Worm (Caenorhabditis elegans) whole organism, L1 larva: Measurements from ENCODE around the gene cul-4.

Source experiments
- aha-1 ChIP-seq: fragments of 150-350 bp; optimal IDR thresholded peaks from 2 replicates; lab custom pipeline; 2014; ENCODE audit warnings: missing biosample characterization, missing genetic modification characterization
- ceh-63 ChIP-seq: fragments of 200-800 bp; sonication (Bioruptor generic); optimal IDR thresholded peaks from 2 replicates; lab custom pipeline; 2018; ENCODE audit warnings: mild to moderate bottlenecking, missing genetic modification characterization, missing compliant biosample characterization
- ceh-8 ChIP-seq: fragments of 200-800 bp; sonication (Bioruptor generic); optimal IDR thresholded peaks from 2 replicates; lab custom pipeline; 2018; ENCODE audit warnings: mild to moderate bottlenecking, missing genetic modification characterization, moderate library complexity, missing compliant biosample characterization
- ceh-82 ChIP-seq, 3 experiments: fragments of 150-350 bp in 1 of 3; sonication (generic microtip) in 2 of 3; optimal IDR thresholded peaks; 2 replicates each; lab custom pipeline; 2014 to 2017; ENCODE audit warnings: missing biosample characterization in 3 of 3, missing genetic modification characterization in 3 of 3
- ceh-88 ChIP-seq: fragments of 200-800 bp; sonication (Bioruptor generic); IDR thresholded peaks from 2 replicates; pipeline ENCODE4 v1.3.6; 2022; ENCODE audit warnings: missing genetic modification characterization, missing compliant biosample characterization
- ces-1 ChIP-seq: fragments of 150-350 bp; optimal IDR thresholded peaks from 2 replicates; lab custom pipeline; 2014; ENCODE audit warnings: missing biosample characterization, missing genetic modification reagents, missing genetic modification characterization
- dpl-1 ChIP-seq, 3 experiments: fragments of 150-350 bp in 2 of 3; sonication (generic microtip) in 1 of 3; optimal IDR thresholded peaks; 2 replicates each; lab custom pipeline; 2014 to 2017; ENCODE audit warnings: missing biosample characterization in 3 of 3, missing genetic modification characterization in 3 of 3, missing genetic modification reagents in 3 of 3
- dsc-1 ChIP-seq: sonication (generic microtip); optimal IDR thresholded peaks from 2 replicates; lab custom pipeline; 2016; ENCODE audit warnings: mild to moderate bottlenecking, missing genetic modification characterization, missing compliant biosample characterization
- efl-1 ChIP-seq, 4 experiments: fragments of 150-350 bp; optimal IDR thresholded peaks in 3 of 4; peaks in 1 of 4; 1 replicate in 1 of 4; 2 replicates in 3 of 4; lab custom pipeline; 2014; ENCODE audit warnings: missing biosample characterization in 2 of 4, missing genetic modification characterization in 2 of 4, missing genetic modification reagents in 2 of 4
- efl-3 ChIP-seq: fragments of 200-800 bp; sonication (Bioruptor generic); optimal IDR thresholded peaks from 2 replicates; lab custom pipeline; 2018; ENCODE audit warnings: mild to moderate bottlenecking, missing genetic modification characterization, missing compliant biosample characterization
- fkh-10 ChIP-seq: sonication (generic microtip); optimal IDR thresholded peaks from 2 replicates; lab custom pipeline; 2017; ENCODE audit warnings: missing biosample characterization, missing genetic modification reagents, missing genetic modification characterization
- fkh-8 ChIP-seq: sonication (generic microtip); optimal IDR thresholded peaks from 2 replicates; lab custom pipeline; 2016; ENCODE audit warnings: mild to moderate bottlenecking, missing genetic modification characterization, missing compliant biosample characterization
- fos-1 ChIP-seq: fragments of 150-350 bp; optimal IDR thresholded peaks from 2 replicates; lab custom pipeline; 2014; ENCODE audit warnings: missing biosample characterization, missing genetic modification characterization
- hlh-17 ChIP-seq: fragments of 200-800 bp; sonication (Bioruptor generic); optimal IDR thresholded peaks from 2 replicates; lab custom pipeline; 2018; ENCODE audit warnings: missing genetic modification characterization, mild to moderate bottlenecking, missing compliant biosample characterization, moderate library complexity, borderline replicate concordance
- hlh-4 ChIP-seq: sonication (generic microtip); optimal IDR thresholded peaks from 2 replicates; lab custom pipeline; 2016; ENCODE audit warnings: mild to moderate bottlenecking, missing genetic modification characterization, missing compliant biosample characterization
- isw-1 ChIP-seq: fragments of 200-800 bp; sonication (Bioruptor generic); IDR thresholded peaks from 2 replicates; pipeline ENCODE4 v1.3.6; 2022; ENCODE audit warnings: missing genetic modification characterization, missing compliant biosample characterization
- jun-1 ChIP-seq: fragments of 150-350 bp; optimal IDR thresholded peaks from 2 replicates; lab custom pipeline; 2014; ENCODE audit warnings: missing biosample characterization, missing genetic modification reagents, missing genetic modification characterization
- lin-13 ChIP-seq: fragments of 150-350 bp; optimal IDR thresholded peaks from 2 replicates; lab custom pipeline; 2014; ENCODE audit warnings: missing biosample characterization, missing genetic modification reagents, missing genetic modification characterization
- lin-14 ChIP-seq: fragments of 200-800 bp; sonication (Bioruptor generic); optimal IDR thresholded peaks from 2 replicates; lab custom pipeline; 2018; ENCODE audit warnings: mild to moderate bottlenecking, missing genetic modification characterization, moderate library complexity, missing compliant biosample characterization
- lin-15B ChIP-seq: fragments of 150-350 bp; sonication (generic microtip); optimal IDR thresholded peaks from 3 replicates; lab custom pipeline; 2014; ENCODE audit warnings: missing biosample characterization, missing genetic modification characterization
- lin-35 ChIP-seq, 2 experiments: fragments of 150-350 bp; optimal IDR thresholded peaks; 2 replicates each; lab custom pipeline; 2014; ENCODE audit warnings: missing biosample characterization in 2 of 2, missing genetic modification characterization in 2 of 2, missing genetic modification reagents in 2 of 2
- lsy-2 ChIP-seq, 2 experiments: fragments of 150-350 bp; optimal IDR thresholded peaks; 2 replicates each; lab custom pipeline; 2014; ENCODE audit warnings: missing biosample characterization in 2 of 2, missing genetic modification characterization in 2 of 2
- mab-9 ChIP-seq: fragments of 200-800 bp; sonication (Bioruptor generic); IDR thresholded peaks from 2 replicates; pipeline ENCODE4 v1.3.6; 2022; ENCODE audit warnings: missing genetic modification reagents, missing genetic modification characterization, missing compliant biosample characterization
- mef-2 ChIP-seq: fragments of 150-350 bp; optimal IDR thresholded peaks from 2 replicates; lab custom pipeline; 2014; ENCODE audit warnings: missing biosample characterization, missing genetic modification characterization
- mep-1 ChIP-seq: fragments of 150-350 bp; optimal IDR thresholded peaks from 2 replicates; lab custom pipeline; 2014; ENCODE audit warnings: missing biosample characterization, missing genetic modification characterization
- nhr-19 ChIP-seq: fragments of 200-800 bp; sonication (Bioruptor generic); conservative IDR thresholded peaks from 2 replicates; pipeline ENCODE4 v1.3.6; 2022; ENCODE audit warnings: missing genetic modification characterization, missing compliant biosample characterization
- nhr-237 ChIP-seq: fragments of 150-350 bp; optimal IDR thresholded peaks from 2 replicates; lab custom pipeline; 2014; ENCODE audit warnings: missing biosample characterization, missing genetic modification characterization
- nhr-47 ChIP-seq: sonication (generic microtip); optimal IDR thresholded peaks from 2 replicates; lab custom pipeline; 2016; ENCODE audit warnings: mild to moderate bottlenecking, missing genetic modification characterization, moderate library complexity, missing compliant biosample characterization
- nhr-71 ChIP-seq: sonication (generic microtip); optimal IDR thresholded peaks from 2 replicates; lab custom pipeline; 2016; ENCODE audit warnings: mild to moderate bottlenecking, missing genetic modification characterization, moderate library complexity, missing compliant biosample characterization
- nhr-76 ChIP-seq: sonication (generic microtip); optimal IDR thresholded peaks from 2 replicates; lab custom pipeline; 2017; ENCODE audit warnings: missing biosample characterization, missing genetic modification characterization
- nhr-77 ChIP-seq: fragments of 150-350 bp; optimal IDR thresholded peaks from 2 replicates; lab custom pipeline; 2014; ENCODE audit warnings: missing biosample characterization, missing genetic modification characterization
- nhr-84 ChIP-seq: sonication (generic microtip); optimal IDR thresholded peaks from 2 replicates; lab custom pipeline; 2017; ENCODE audit warnings: missing biosample characterization, missing genetic modification characterization
- nhr-85 ChIP-seq: sonication (generic microtip); peaks from one replicate; lab custom pipeline; 2016; ENCODE audit warnings: missing genetic modification characterization, inconsistent platforms, missing compliant biosample characterization
- pax-3 ChIP-seq: fragments of 200-800 bp; sonication (Bioruptor generic); optimal IDR thresholded peaks from 2 replicates; lab custom pipeline; 2018; ENCODE audit warnings: mild to moderate bottlenecking, missing genetic modification characterization, moderate library complexity, missing compliant biosample characterization
- pqm-1 ChIP-seq: sonication (generic microtip); optimal IDR thresholded peaks from 3 replicates; lab custom pipeline; 2017; ENCODE audit warnings: missing biosample characterization, missing genetic modification characterization
- rnt-1 ChIP-seq: sonication (generic microtip); optimal IDR thresholded peaks from 2 replicates; lab custom pipeline; 2016; ENCODE audit warnings: mild to moderate bottlenecking, missing genetic modification characterization, moderate library complexity, missing compliant biosample characterization
- sox-4 ChIP-seq: sonication (generic microtip); optimal IDR thresholded peaks from 2 replicates; lab custom pipeline; 2016; ENCODE audit warnings: missing genetic modification characterization, missing compliant biosample characterization
- swsn-7 ChIP-seq: sonication (generic microtip); optimal IDR thresholded peaks from 2 replicates; lab custom pipeline; 2016; ENCODE audit warnings: missing genetic modification characterization, missing compliant biosample characterization
- tbx-2 ChIP-seq: sonication (generic microtip); optimal IDR thresholded peaks from 2 replicates; lab custom pipeline; 2016; ENCODE audit warnings: missing genetic modification characterization, missing compliant biosample characterization
- tlp-1 ChIP-seq: fragments of 150-350 bp; optimal IDR thresholded peaks from 2 replicates; lab custom pipeline; 2014; ENCODE audit warnings: missing biosample characterization, missing genetic modification characterization
- unc-30 ChIP-seq: sonication (generic microtip); optimal IDR thresholded peaks from 2 replicates; lab custom pipeline; 2017; ENCODE audit warnings: missing biosample characterization, missing genetic modification characterization
- unc-86 ChIP-seq: sonication (generic microtip); optimal IDR thresholded peaks from 2 replicates; lab custom pipeline; 2016; ENCODE audit warnings: missing genetic modification characterization, missing compliant biosample characterization
- xbp-1 ChIP-seq: sonication (generic microtip); optimal IDR thresholded peaks from 2 replicates; lab custom pipeline; 2016; ENCODE audit warnings: missing genetic modification characterization, missing compliant biosample characterization
- zip-4 ChIP-seq: fragments of 200-800 bp; sonication (Bioruptor generic); optimal IDR thresholded peaks from 2 replicates; lab custom pipeline; 2018; ENCODE audit warnings: mild to moderate bottlenecking, missing genetic modification characterization, moderate library complexity, missing compliant biosample characterization
- ztf-11 ChIP-seq, 2 experiments: sonication (generic microtip); optimal IDR thresholded peaks; 2 replicates each; lab custom pipeline; 2016 to 2017; ENCODE audit warnings: missing genetic modification characterization in 2 of 2, missing biosample characterization in 1 of 2, missing compliant biosample characterization in 1 of 2
- ztf-4 ChIP-seq: fragments of 150-350 bp; optimal IDR thresholded peaks from 2 replicates; lab custom pipeline; 2014; ENCODE audit warnings: missing biosample characterization, missing genetic modification characterization

Gene cul-4

ce11 chrII:7323317-7323716 is 21.4 kb downstream of the cul-4 start (continued):
- no peak for TF ChIP-seq pax-3 (tag; lab: Kevin White, UChicago)
- peak; percentile 81 for TF ChIP-seq nhr-19 (GFP tag; lab: Robert Waterston, UW)
- TF ChIP-seq mef-2 (tag; lab: Kevin White, UChicago): peak; percentile 22
- TF ChIP-seq ztf-11 (tag; optimal IDR thresholded peaks at IDR 0.05; lab: Kevin White, UChicago): no peak
- no peak for TF ChIP-seq efl-3 (GFP tag; lab: Kevin White, UChicago)
- peak; percentile 14 for TF ChIP-seq nhr-85 (tag; lab: Kevin White, UChicago)

- TF ChIP-seq rnt-1 (tag; lab: Kevin White, UChicago) (peak; percentile 16), efl-1 (optimal IDR thresholded peaks at IDR 0.05; lab: Kevin White, UChicago) (no peak), efl-1 (GFP tag; optimal IDR thresholded peaks at IDR 0.05 in 1 of 2; lab: Kevin White, UChicago) (peak in 1 of 2 experiments; percentile 31), efl-3 (GFP tag; lab: Kevin White, UChicago) (no peak), lin-35 (GFP tag; optimal IDR thresholded peaks at IDR 0.05; lab: Kevin White, UChicago) (no peak), ces-1 (GFP tag; lab: Kevin White, UChicago) (no peak)
- TF ChIP-seq, all 84 proteins: peak for 2
Measured at ce11 chrII:7323925-7324324, 22.0 kb downstream of the cul-4 start, which contains the start of gene F21D12.3. Gene F21D12.3 (minus strand): TSS chrII:7324025.

DNA sequence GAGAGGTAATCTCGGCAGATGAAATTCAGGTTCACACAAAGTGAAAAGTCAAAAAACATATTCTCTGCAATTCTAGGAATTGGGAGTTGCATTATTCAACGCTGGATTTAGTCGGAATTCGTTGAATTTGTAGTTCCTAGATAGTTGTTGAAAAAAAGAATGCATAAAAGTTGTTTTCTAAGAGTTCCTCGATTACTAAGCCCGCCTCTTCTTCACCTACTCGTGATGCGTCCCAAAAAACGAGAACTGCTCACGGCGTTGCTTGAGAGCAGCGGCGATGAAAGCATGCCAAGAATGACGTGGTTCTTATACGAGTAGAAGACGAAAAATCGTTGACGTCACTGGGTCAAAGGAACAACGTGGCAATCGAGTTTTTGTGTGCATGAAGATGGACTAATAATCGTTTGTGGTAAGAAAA is 23.2 kb downstream of the cul-4 start:
- TF ChIP-seq lin-14 (GFP tag; lab: Kevin White, UChicago): peak; percentile 63
- TF ChIP-seq ceh-8 (GFP tag; lab: Kevin White, UChicago): no peak
- peak; percentile 57 for TF ChIP-seq ztf-4 (tag; lab: Kevin White, UChicago)
- no peak for TF ChIP-seq pqm-1 (tag; lab: Kevin White, UChicago)
- TF ChIP-seq dsc-1 (tag; lab: Kevin White, UChicago): peak; percentile 47
- TF ChIP-seq pax-3 (tag; lab: Kevin White, UChicago): peak; percentile 16
- TF ChIP-seq mep-1 (tag; lab: Kevin White, UChicago): peak; percentile 22
- TF ChIP-seq nhr-47 (tag; lab: Kevin White, UChicago): peak; percentile 59
- TF ChIP-seq xbp-1 (tag; lab: Kevin White, UChicago): peak; percentile 16
- no peak for TF ChIP-seq lsy-2 (tag; optimal IDR thresholded peaks at IDR 0.05; lab: Kevin White, UChicago)
- no peak for TF ChIP-seq mab-9 (GFP tag; lab: Robert Waterston, UW)
- peak; percentile 50 for TF ChIP-seq mef-2 (tag; lab: Kevin White, UChicago)
- TF ChIP-seq hlh-4 (tag; lab: Kevin White, UChicago): peak; percentile 56
- no peak for TF ChIP-seq dpl-1 (GFP tag; optimal IDR thresholded peaks at IDR 0.05; lab: Kevin White, UChicago)
- TF ChIP-seq nhr-19 (GFP tag; lab: Robert Waterston, UW): no peak
- no peak for TF ChIP-seq isw-1 (GFP tag; lab: Robert Waterston, UW)
- peak; percentile 31; the same call in 1 of the 2 replicates for TF ChIP-seq ceh-88 (GFP tag; lab: Robert Waterston, UW)
- no peak for TF ChIP-seq hlh-17
- peak; percentile 4 for TF ChIP-seq fkh-10 (GFP tag; lab: Kevin White, UChicago)
- TF ChIP-seq nhr-71 (tag; lab: Kevin White, UChicago): peak; percentile 75
- no peak for TF ChIP-seq tbx-2
- TF ChIP-seq fkh-8 (tag; lab: Kevin White, UChicago): peak; percentile 92
- peak; percentile 6 for TF ChIP-seq swsn-7 (tag; lab: Kevin White, UChicago)
- TF ChIP-seq nhr-76: no peak
- TF ChIP-seq tlp-1: no peak
- peak; percentile 48 for TF ChIP-seq unc-86 (tag; lab: Kevin White, UChicago)
- peak; percentile 26 for TF ChIP-seq sox-4 (tag; lab: Kevin White, UChicago)

- TF ChIP-seq nhr-237 (tag; lab: Kevin White, UChicago): no peak
- TF ChIP-seq nhr-77 (tag; lab: Kevin White, UChicago): no peak
- no peak for TF ChIP-seq fos-1
- TF ChIP-seq tbx-2: no peak
- TF ChIP-seq aha-1 (tag; lab: Kevin White, UChicago): no peak
- TF ChIP-seq zip-4 (GFP tag; lab: Kevin White, UChicago): no peak
- TF ChIP-seq sox-4 (tag; lab: Kevin White, UChicago): no peak
- TF ChIP-seq nhr-84 (tag; lab: Kevin White, UChicago): no peak
- TF ChIP-seq unc-30 (tag; lab: Kevin White, UChicago): no peak
- TF ChIP-seq ztf-4 (tag; lab: Kevin White, UChicago): no peak
- no peak for TF ChIP-seq ces-1 (GFP tag; lab: Kevin White, UChicago)
- no peak for TF ChIP-seq jun-1 (tag; lab: Kevin White, UChicago)
- no peak for TF ChIP-seq lin-15B
- peak; percentile 2 for TF ChIP-seq rnt-1 (tag; lab: Kevin White, UChicago)
- no peak for TF ChIP-seq ceh-82 (tag; optimal IDR thresholded peaks at IDR 0.05; lab: Kevin White, UChicago)
- TF ChIP-seq lin-13 (GFP tag; lab: Kevin White, UChicago): no peak
- TF ChIP-seq xbp-1 (tag; lab: Kevin White, UChicago): no peak
- peak; percentile 30 for TF ChIP-seq lin-14 (GFP tag; lab: Kevin White, UChicago)
- no peak for TF ChIP-seq ceh-63
Measured at ce11 chrII:7326199-7326598, 24.3 kb downstream of the cul-4 start.
